Worm (Caenorhabditis elegans) whole organism, L2 larva: Measurements from ENCODE around the gene Y77E11A.8.

Experiments
- ceh-16 ChIP-seq: fragments of 150-350 bp; optimal IDR thresholded peaks from 2 replicates; lab custom pipeline; 2014; ENCODE audit warnings: missing biosample characterization, missing genetic modification characterization
- elt-3 ChIP-seq: sonication (generic microtip); optimal IDR thresholded peaks from 2 replicates; lab custom pipeline; 2017; ENCODE audit warnings: missing biosample characterization, missing genetic modification characterization
- nhr-11 ChIP-seq: fragments of 150-350 bp; optimal IDR thresholded peaks from 2 replicates; lab custom pipeline; 2014; ENCODE audit warnings: missing biosample characterization, missing genetic modification characterization
- snpc-4 ChIP-seq: fragments of 150-350 bp; optimal IDR thresholded peaks from 2 replicates; lab custom pipeline; 2014; ENCODE audit warnings: missing biosample characterization, missing genetic modification characterization
- unc-39 ChIP-seq: fragments of 150-350 bp; optimal IDR thresholded peaks from 2 replicates; lab custom pipeline; 2014; ENCODE audit warnings: missing biosample characterization, missing genetic modification characterization

DNA sequence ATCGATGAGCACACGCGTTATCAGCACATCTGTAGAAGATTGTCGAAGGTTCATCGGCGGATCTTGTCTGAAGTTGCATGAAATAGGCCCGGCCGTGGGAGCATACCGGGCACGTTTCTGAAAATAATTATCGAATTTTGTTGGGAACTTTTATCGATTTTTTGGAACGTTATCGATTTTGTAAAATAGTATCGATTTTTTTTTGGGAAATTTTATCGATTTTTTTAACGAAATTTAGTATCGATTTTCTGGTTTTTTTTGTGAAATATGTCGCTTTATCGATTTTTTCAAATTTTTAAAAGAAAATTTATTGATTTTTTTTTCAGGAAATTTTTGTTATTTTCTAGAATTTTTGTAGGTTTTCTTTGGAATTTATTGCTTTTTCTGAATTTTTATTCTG, 16.1 kb downstream of the Y77E11A.8 start:
- no peak for TF ChIP-seq elt-3 (tag; lab: Kevin White, UChicago)
- TF ChIP-seq ceh-16 (tag; lab: Kevin White, UChicago): no peak
- TF ChIP-seq nhr-11 (tag; lab: Kevin White, UChicago): no peak
- no peak for TF ChIP-seq unc-39 (tag; lab: Kevin White, UChicago)
- no peak for TF ChIP-seq snpc-4 (tag; lab: Kevin White, UChicago)
